Fruit fly (Drosophila melanogaster): ENCODE results near the gene CG31131.
"Not testable (repeated sequence)": the region's sequence is repeated elsewhere in the genome, so short reads cannot be mapped to it uniquely, and the experiment has no call there.

Gene CG31131

dm6 chr3R:27987329-27987728 lies 24.3 kb upstream of the CG31131 start:
- TF ChIP-seq CG15710 (tag; optimal IDR thresholded peaks at IDR 0.05) (peak; percentile 47), CG34367 (tag; optimal IDR thresholded peaks at IDR 0.05) (peak; percentile 20), Ets98B (GFP tag; IDR thresholded peaks at IDR 0.05) (peak; percentile 43; the same call in 1 of the 2 replicates), CG8159 (tag; optimal IDR thresholded peaks at IDR 0.05) (peak; percentile 52), EcR (GFP tag; optimal IDR thresholded peaks at IDR 0.05) (no peak), D1 (tag; optimal IDR thresholded peaks at IDR 0.05) (no peak), CG8301 (tag; optimal IDR thresholded peaks at IDR 0.05) (peak; percentile 69), CG14655 (GFP tag; optimal IDR thresholded peaks at IDR 0.05) (peak; percentile 65), CG12605 (GFP tag; IDR thresholded peaks at IDR 0.05) (peak; percentile 66), rn (GFP tag; IDR thresholded peaks at IDR 0.05) (peak; percentile 46; the same call in 1 of the 2 replicates), CG32121 (GFP tag; IDR thresholded peaks at IDR 0.05) (peak; percentile 67; the same call in 1 of the 2 replicates), fd96Ca (GFP tag; IDR thresholded peaks at IDR 0.05) (no peak), CG4496 (GFP tag; IDR thresholded peaks at IDR 0.05) (peak; percentile 59; the same call in 2 of the 3 replicates)

dm6 chr3R:27986794-27987193 lies 23.8 kb upstream of the CG31131 start:
- no peak for TF ChIP-seq gl (tag; optimal IDR thresholded peaks at IDR 0.05)

dm6 chr3R:27960473-27960872 lies 2.5 kb downstream of the CG31131 start, which contains the start of gene CG31253:
CG31253 (minus strand) TSS chr3R:27960573.
- not testable (repeated sequence) for TF ChIP-seq CG9948 (tag; optimal IDR thresholded peaks at IDR 0.05); rn (GFP tag; IDR thresholded peaks at IDR 0.05); Snoo (tag; optimal IDR thresholded peaks at IDR 0.05)

DNA sequence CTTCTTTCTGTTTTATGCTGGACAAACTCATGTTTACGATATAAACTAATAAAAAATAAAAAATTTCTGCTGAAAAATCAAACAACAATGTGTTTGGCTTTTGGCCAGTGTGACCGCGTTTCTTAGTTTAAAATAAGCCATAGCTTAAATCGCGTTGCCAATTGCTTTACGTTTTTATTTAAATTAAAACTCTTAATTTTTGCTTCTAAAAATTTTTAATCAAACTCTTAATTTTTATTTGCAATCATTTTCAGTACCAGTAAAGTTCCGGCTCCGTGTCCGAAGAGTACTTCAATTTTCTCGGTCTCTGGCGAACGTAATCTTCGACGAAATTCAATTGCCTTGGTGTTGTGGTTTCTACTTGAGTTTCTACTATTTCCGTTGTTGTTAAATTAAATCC lies 3.9 kb downstream of the CG31131 start, which contains the start of the genes CG42487 and CG4884:
Gene CG42487 (minus strand): TSS at position 101 of the 400 bp plus-strand sequence.
Gene CG4884 (minus strand): TSS at position 101 of the 400 bp plus-strand sequence.
- not testable (repeated sequence) for TF ChIP-seq rn (GFP tag; IDR thresholded peaks at IDR 0.05); CG14655 (GFP tag; optimal IDR thresholded peaks at IDR 0.05); CG4496 (GFP tag; IDR thresholded peaks at IDR 0.05)

DNA sequence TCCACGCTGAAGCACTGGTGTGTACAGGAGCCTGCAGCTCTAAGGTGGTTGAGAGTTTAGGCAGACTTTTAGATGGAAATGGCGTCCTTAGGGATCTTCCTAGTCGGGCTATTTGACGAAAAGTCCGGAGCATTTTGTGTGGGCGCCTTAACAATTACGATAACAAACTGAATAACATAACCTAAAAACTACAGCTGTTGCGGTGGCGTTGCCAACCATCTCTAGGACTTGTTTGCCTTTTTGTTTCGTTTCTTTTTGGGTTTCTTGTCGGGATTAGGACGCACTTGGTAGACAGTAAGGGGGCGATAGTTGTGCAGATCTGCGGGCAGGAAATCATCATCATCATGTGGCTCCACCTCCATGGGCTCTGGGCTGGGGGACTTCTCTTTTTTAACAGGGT lies 5.1 kb downstream of the CG31131 start:
- TF ChIP-seq EcR (GFP tag; optimal IDR thresholded peaks at IDR 0.05) (no peak), D1 (tag; optimal IDR thresholded peaks at IDR 0.05) (no peak), Pif1B (GFP tag; optimal IDR thresholded peaks at IDR 0.05) (no peak), rn (GFP tag; IDR thresholded peaks at IDR 0.05) (no peak), CG10348 (GFP tag; IDR thresholded peaks at IDR 0.05) (no peak), CG8301 (tag; optimal IDR thresholded peaks at IDR 0.05) (no peak), CG34367 (tag; optimal IDR thresholded peaks at IDR 0.05) (no peak), CG14655 (GFP tag; optimal IDR thresholded peaks at IDR 0.05) (no peak), CG9948 (tag; optimal IDR thresholded peaks at IDR 0.05) (no peak), fd96Ca (GFP tag; IDR thresholded peaks at IDR 0.05) (no peak), CG17806 (tag; optimal IDR thresholded peaks at IDR 0.05) (no peak), CG4496 (GFP tag; IDR thresholded peaks at IDR 0.05) (no peak), gl (tag; optimal IDR thresholded peaks at IDR 0.05) (no peak), CG32121 (GFP tag; IDR thresholded peaks at IDR 0.05) (no peak)

dm6 chr3R:27954533-27954932 lies 8.5 kb downstream of the CG31131 start, which contains the start of gene Nep7:
Nep7 (plus strand) TSS chr3R:27954917.
- TF ChIP-seq CG10348 (GFP tag; IDR thresholded peaks at IDR 0.05) (no peak), CG9948 (tag; optimal IDR thresholded peaks at IDR 0.05) (no peak), D1 (tag; optimal IDR thresholded peaks at IDR 0.05) (no peak), Snoo (tag; optimal IDR thresholded peaks at IDR 0.05) (no peak), CG34367 (tag; optimal IDR thresholded peaks at IDR 0.05) (no peak), Pif1A (GFP tag; optimal IDR thresholded peaks at IDR 0.05) (no peak), CG8159 (tag; optimal IDR thresholded peaks at IDR 0.05) (no peak), CG17806 (tag; optimal IDR thresholded peaks at IDR 0.05) (no peak), CG32121 (GFP tag; IDR thresholded peaks at IDR 0.05) (peak; percentile 63; the same call in 1 of the 2 replicates), CG14655 (GFP tag; optimal IDR thresholded peaks at IDR 0.05) (no peak), CG15710 (tag; optimal IDR thresholded peaks at IDR 0.05) (no peak), CG8301 (tag; optimal IDR thresholded peaks at IDR 0.05) (no peak), gl (tag; optimal IDR thresholded peaks at IDR 0.05) (no peak), fd96Ca (GFP tag; IDR thresholded peaks at IDR 0.05) (peak; percentile 78), CG4496 (GFP tag; IDR thresholded peaks at IDR 0.05) (peak; percentile 56; the same call in 2 of the 3 replicates), rn (GFP tag; IDR thresholded peaks at IDR 0.05) (no peak), EcR (GFP tag; optimal IDR thresholded peaks at IDR 0.05) (no peak), CG12605 (GFP tag; IDR thresholded peaks at IDR 0.05) (peak; percentile 48; the same call in 1 of the 2 replicates), Ets98B (GFP tag; IDR thresholded peaks at IDR 0.05) (peak; percentile 50; the same call in 1 of the 2 replicates), Pif1B (GFP tag; optimal IDR thresholded peaks at IDR 0.05) (no peak), CG13204 (GFP tag; optimal IDR thresholded peaks at IDR 0.05) (no peak)

DNA sequence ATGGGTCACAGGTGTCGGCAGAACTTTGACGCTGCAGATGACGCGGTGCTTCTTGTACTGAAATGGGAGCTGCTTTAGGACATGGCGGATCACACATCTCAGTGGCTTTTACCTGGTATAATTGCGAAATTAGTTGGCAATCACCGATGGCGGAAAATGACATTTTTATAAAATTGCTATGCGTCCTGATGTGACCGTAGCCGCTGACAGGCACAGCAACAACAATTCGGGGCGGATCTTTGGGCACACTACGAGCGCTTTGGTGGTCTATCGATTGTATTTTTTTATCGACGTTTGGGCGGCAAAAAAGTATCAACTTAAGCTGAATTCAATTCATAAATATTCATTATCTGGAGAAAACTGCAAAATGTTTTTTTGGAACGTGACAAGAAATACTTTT lies 9.1 kb downstream of the CG31131 start, which contains the start of gene CG4951:
Gene CG4951 (minus strand): TSS at position 223 of the 400 bp plus-strand sequence.
- TF ChIP-seq CG32121 (GFP tag; IDR thresholded peaks at IDR 0.05), result no peak
- TF ChIP-seq CG4496 (GFP tag; IDR thresholded peaks at IDR 0.05), result no peak
- no peak for TF ChIP-seq Ets98B (GFP tag; IDR thresholded peaks at IDR 0.05)
- TF ChIP-seq rn (GFP tag; IDR thresholded peaks at IDR 0.05), result no peak
- no peak for TF ChIP-seq fd96Ca (GFP tag; IDR thresholded peaks at IDR 0.05)
- TF ChIP-seq CG12605 (GFP tag; IDR thresholded peaks at IDR 0.05), result no peak
- no peak for TF ChIP-seq CG14655 (GFP tag; optimal IDR thresholded peaks at IDR 0.05)
- TF ChIP-seq CG13204 (GFP tag; optimal IDR thresholded peaks at IDR 0.05), result no peak
- no peak for TF ChIP-seq CG15710 (tag; optimal IDR thresholded peaks at IDR 0.05)
- TF ChIP-seq CG10348 (GFP tag; IDR thresholded peaks at IDR 0.05), result no peak
- no peak for TF ChIP-seq Snoo (tag; optimal IDR thresholded peaks at IDR 0.05)
- no peak for TF ChIP-seq CG17806 (tag; optimal IDR thresholded peaks at IDR 0.05)
- no peak for TF ChIP-seq Pif1A (GFP tag; optimal IDR thresholded peaks at IDR 0.05)
- no peak for TF ChIP-seq gl (tag; optimal IDR thresholded peaks at IDR 0.05)
- TF ChIP-seq CG8159 (tag; optimal IDR thresholded peaks at IDR 0.05), result no peak

Measured in whole organism, pupa.